Fruit fly (Drosophila melanogaster): Measurements from ENCODE around the gene RpL6.

- no peak for TF ChIP-seq pan (optimal IDR thresholded peaks at IDR 0.05)
- TF ChIP-seq EcR (GFP tag; optimal IDR thresholded peaks at IDR 0.05) = no peak
- no peak for TF ChIP-seq Dll (optimal IDR thresholded peaks at IDR 0.05)
- no peak for TF ChIP-seq CG8478 (optimal IDR thresholded peaks at IDR 0.05)
- TF ChIP-seq psq (optimal IDR thresholded peaks at IDR 0.05) = no peak
- no peak for TF ChIP-seq usp (GFP tag; optimal IDR thresholded peaks at IDR 0.05)
Observed at dm6 chr3R:31605790-31606189, 9.8 kb upstream of the RpL6 start.

Data from whole organism.